Fruit fly (Drosophila melanogaster): ENCODE measurements around the gene Nrg.

Nrg gene

dm6 chrX:8534734-8535133 lies 17.6 kb downstream of the Nrg start:
- no peak for TF ChIP-seq Mnt (GFP tag; optimal IDR thresholded peaks at IDR 0.05)
- TF ChIP-seq kay (GFP tag; ENCODE audit: borderline replicate concordance) = peak; percentile 62

dm6 chrX:8536649-8537048 lies 19.5 kb downstream of the Nrg start:
- TF ChIP-seq CG33017 (tag; optimal IDR thresholded peaks at IDR 0.05) = no peak
- TF ChIP-seq Mnt (GFP tag; optimal IDR thresholded peaks at IDR 0.05) = no peak
- TF ChIP-seq Crg-1 (GFP tag; optimal IDR thresholded peaks at IDR 0.05) = no peak
- TF ChIP-seq kay (GFP tag; ENCODE audit: borderline replicate concordance) = no peak

dm6 chrX:8538182-8538581 lies 21.0 kb downstream of the Nrg start:
- TF ChIP-seq CG33017 (tag; optimal IDR thresholded peaks at IDR 0.05) (no peak), Hr96 (GFP tag; optimal IDR thresholded peaks at IDR 0.05) (no peak), pad (GFP tag; optimal IDR thresholded peaks at IDR 0.05) (no peak), Clk (GFP tag; optimal IDR thresholded peaks at IDR 0.05) (no peak), CG12768 (GFP tag; optimal IDR thresholded peaks at IDR 0.05) (no peak), CG1620 (GFP tag; optimal IDR thresholded peaks at IDR 0.05) (no peak), Crg-1 (GFP tag; optimal IDR thresholded peaks at IDR 0.05) (no peak), CG5204 (GFP tag; optimal IDR thresholded peaks at IDR 0.05) (no peak), toe (GFP tag; optimal IDR thresholded peaks at IDR 0.05) (no peak), cnc (optimal IDR thresholded peaks at IDR 0.05) (no peak), CG14711 (tag; optimal IDR thresholded peaks at IDR 0.05) (no peak)

- no peak for TF ChIP-seq CG14711 (tag; optimal IDR thresholded peaks at IDR 0.05)
- TF ChIP-seq cic (GFP tag; optimal IDR thresholded peaks at IDR 0.05) = no peak
- no peak for TF ChIP-seq CG7045 (GFP tag; optimal IDR thresholded peaks at IDR 0.05)
- no peak for TF ChIP-seq cnc (optimal IDR thresholded peaks at IDR 0.05)
- no peak for TF ChIP-seq CG7101 (tag; optimal IDR thresholded peaks at IDR 0.05)
- TF ChIP-seq CG33017 (tag; optimal IDR thresholded peaks at IDR 0.05) = no peak
Observed at dm6 chrX:8538993-8539392, 21.8 kb downstream of the Nrg start.

dm6 chrX:8541985-8542384 lies 24.8 kb downstream of the Nrg start:
- no peak for TF ChIP-seq tj (GFP tag; optimal IDR thresholded peaks at IDR 0.05)
- no peak for TF ChIP-seq CG14711 (tag; optimal IDR thresholded peaks at IDR 0.05)
- no peak for TF ChIP-seq CG7101 (tag; optimal IDR thresholded peaks at IDR 0.05)
- TF ChIP-seq ovo (GFP tag; optimal IDR thresholded peaks at IDR 0.05) = no peak
- TF ChIP-seq Hr96 (GFP tag; optimal IDR thresholded peaks at IDR 0.05) = no peak
- TF ChIP-seq toe (GFP tag; optimal IDR thresholded peaks at IDR 0.05) = no peak
- no peak for TF ChIP-seq CG12768 (GFP tag; optimal IDR thresholded peaks at IDR 0.05)
- no peak for TF ChIP-seq Mnt (GFP tag; optimal IDR thresholded peaks at IDR 0.05)
- no peak for TF ChIP-seq CG11617 (GFP tag; optimal IDR thresholded peaks at IDR 0.05)

- no peak for TF ChIP-seq CG7101 (tag; optimal IDR thresholded peaks at IDR 0.05)
- no peak for TF ChIP-seq toe (GFP tag; optimal IDR thresholded peaks at IDR 0.05)
- TF ChIP-seq CG33017 (tag; optimal IDR thresholded peaks at IDR 0.05) = no peak
- TF ChIP-seq CG7045 (GFP tag; optimal IDR thresholded peaks at IDR 0.05) = no peak
- no peak for TF ChIP-seq cnc (optimal IDR thresholded peaks at IDR 0.05)
- TF ChIP-seq Crg-1 (GFP tag; optimal IDR thresholded peaks at IDR 0.05) = no peak
Observed at dm6 chrX:8542728-8543127, 25.6 kb downstream of the Nrg start.

dm6 chrX:8554303-8554702 lies 37.1 kb downstream of the Nrg start:
- no peak for TF ChIP-seq kay (GFP tag; ENCODE audit: borderline replicate concordance)
- TF ChIP-seq CG1620 (GFP tag; optimal IDR thresholded peaks at IDR 0.05) = no peak
- no peak for TF ChIP-seq CG7101 (tag; optimal IDR thresholded peaks at IDR 0.05)
- no peak for TF ChIP-seq ovo (GFP tag; optimal IDR thresholded peaks at IDR 0.05)
- no peak for TF ChIP-seq Hr96 (GFP tag; optimal IDR thresholded peaks at IDR 0.05)
- no peak for TF ChIP-seq CG12768 (GFP tag; optimal IDR thresholded peaks at IDR 0.05)
- TF ChIP-seq CG33017 (tag; optimal IDR thresholded peaks at IDR 0.05) = no peak
- no peak for TF ChIP-seq pad (GFP tag; optimal IDR thresholded peaks at IDR 0.05)
- TF ChIP-seq CG14711 (tag; optimal IDR thresholded peaks at IDR 0.05) = no peak

dm6 chrX:8558762-8559172 lies 41.6 kb downstream of the Nrg start, which contains the start of gene IntS4:
Gene IntS4, minus strand, starts transcription at chrX:8558781.
- TF ChIP-seq pad (GFP tag; optimal IDR thresholded peaks at IDR 0.05) (peak; percentile 68), cnc (optimal IDR thresholded peaks at IDR 0.05) (no peak), CG12768 (GFP tag; optimal IDR thresholded peaks at IDR 0.05) (peak; percentile 52), bab1 (GFP tag; optimal IDR thresholded peaks at IDR 0.05) (peak; percentile 88), kay (GFP tag; ENCODE audit: borderline replicate concordance) (peak; percentile 55), CG7101 (tag; optimal IDR thresholded peaks at IDR 0.05) (peak; percentile 82), Mnt (GFP tag; optimal IDR thresholded peaks at IDR 0.05) (peak; percentile 90), ovo (GFP tag; optimal IDR thresholded peaks at IDR 0.05) (peak; percentile 74), CG7045 (GFP tag; optimal IDR thresholded peaks at IDR 0.05) (peak; percentile 28), CG14711 (tag; optimal IDR thresholded peaks at IDR 0.05) (peak; percentile 77), Crg-1 (GFP tag; optimal IDR thresholded peaks at IDR 0.05) (peak; percentile 79), toe (GFP tag; optimal IDR thresholded peaks at IDR 0.05) (no peak), CG11617 (GFP tag; optimal IDR thresholded peaks at IDR 0.05) (peak; percentile 75), cic (GFP tag; optimal IDR thresholded peaks at IDR 0.05) (peak; percentile 20), CG1620 (GFP tag; optimal IDR thresholded peaks at IDR 0.05) (peak; percentile 80), Clk (GFP tag; optimal IDR thresholded peaks at IDR 0.05) (peak; percentile 6), tj (GFP tag; optimal IDR thresholded peaks at IDR 0.05) (peak; percentile 59), CG5204 (GFP tag; optimal IDR thresholded peaks at IDR 0.05) (no peak), Hr96 (GFP tag; optimal IDR thresholded peaks at IDR 0.05) (no peak), CG33017 (tag; optimal IDR thresholded peaks at IDR 0.05) (peak; percentile 37)
